Worm (Caenorhabditis elegans) whole organism, dauer: ENCODE results near the gene sde-2.

Experiments
- unc-62 ChIP-seq: sonication (generic microtip); optimal IDR thresholded peaks from 2 replicates; lab custom pipeline; 2017; ENCODE audit warnings: missing biosample characterization, missing genetic modification reagents, missing genetic modification characterization

sde-2 gene

ce11 chrV:13656346-13657254 is 29.2 kb downstream of the sde-2 start:
- no peak for TF ChIP-seq unc-62

ce11 chrV:13657291-13657690 is 29.9 kb downstream of the sde-2 start:
- no peak for TF ChIP-seq unc-62

ce11 chrV:13657841-13658338 is 30.5 kb downstream of the sde-2 start:
- TF ChIP-seq unc-62 = no peak

- no peak for TF ChIP-seq unc-62
These were observed 31.2 kb downstream of the sde-2 start for ce11 chrV:13658577-13658976.

- no peak for TF ChIP-seq unc-62
These were observed 31.8 kb downstream of the sde-2 start for ce11 chrV:13659219-13659618.

- no peak for TF ChIP-seq unc-62
These were observed 32.7 kb downstream of the sde-2 start for ce11 chrV:13660115-13660514.

- TF ChIP-seq unc-62 = no peak
These were observed 33.4 kb downstream of the sde-2 start, which contains the start of gene letm-1 for ce11 chrV:13660660-13661325. Gene letm-1 (plus strand): TSS chrV:13661257.

ce11 chrV:13664340-13664916 is 37.1 kb downstream of the sde-2 start:
- no peak for TF ChIP-seq unc-62

ce11 chrV:13665089-13665488 is 37.7 kb downstream of the sde-2 start, which contains the start of gene rde-12:
Gene rde-12 (plus strand): TSS chrV:13665389.
- no peak for TF ChIP-seq unc-62

- TF ChIP-seq unc-62 = no peak
These were observed 39.1 kb downstream of the sde-2 start for ce11 chrV:13666460-13666859.

ce11 chrV:13668337-13668736 is 41.0 kb downstream of the sde-2 start:
- no peak for TF ChIP-seq unc-62

ce11 chrV:13669170-13669569 is 41.8 kb downstream of the sde-2 start:
- TF ChIP-seq unc-62 = no peak

- TF ChIP-seq unc-62 = no peak
These were observed 44.7 kb downstream of the sde-2 start, which contains the start of the genes mip-2 and F58G11.4 for ce11 chrV:13671911-13672639. Gene mip-2 (minus strand): TSS chrV:13671958. Gene F58G11.4 (plus strand): TSS chrV:13672589.

- TF ChIP-seq unc-62 = no peak
These were observed 51.2 kb downstream of the sde-2 start, which contains the start of the genes tag-65 and ccz-1 for ce11 chrV:13678542-13678941. Gene tag-65 (minus strand): TSS chrV:13678587. Gene ccz-1 (plus strand): TSS chrV:13678875.
